Fruit fly (Drosophila melanogaster): Measurements from ENCODE around the gene Prx5.

The Prx5 gene

DNA sequence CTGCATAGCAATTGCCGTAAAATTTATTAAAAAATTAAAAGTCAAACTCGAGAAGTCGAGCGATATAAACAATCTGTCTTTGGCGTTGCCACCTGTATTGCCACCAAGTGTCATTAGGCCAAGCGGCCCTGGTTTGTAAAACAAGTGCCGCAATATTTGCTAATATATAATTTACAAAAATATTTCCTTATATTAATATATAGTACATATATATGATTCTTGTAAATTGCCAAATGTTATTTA is at the start of gene Prx5, which contains the start of gene CG7215:
TSS of gene Prx5 (minus strand) at position 101 of the 243 bp plus-strand sequence.
TSS of gene CG7215 (minus strand) at position 101 of the 243 bp plus-strand sequence.
- TF ChIP-seq CTCF (optimal IDR thresholded peaks at IDR 0.05) (no peak), CG8478 (optimal IDR thresholded peaks at IDR 0.05) (no peak)

DNA sequence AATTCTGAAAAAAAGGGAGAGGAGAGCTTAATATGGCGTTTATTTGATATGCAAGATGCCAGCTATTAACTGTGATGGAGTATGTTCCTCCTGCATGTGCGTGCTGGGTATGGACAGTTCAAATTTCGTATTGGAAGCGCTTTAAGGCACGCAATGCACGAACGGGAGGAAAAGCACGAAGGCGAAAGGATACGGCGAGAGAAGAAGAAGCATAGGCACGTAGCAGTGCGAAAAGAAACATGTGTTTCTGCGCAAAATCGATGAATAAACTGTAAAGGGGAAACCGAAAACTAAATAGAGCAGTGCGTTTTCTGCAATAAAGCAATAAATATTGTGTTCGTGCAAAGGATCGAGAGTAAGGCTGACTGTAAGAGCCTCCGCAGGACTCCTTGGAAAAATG is 48.8 kb upstream of the Prx5 start, which contains the start of gene CG14314:
TSS of gene CG14314 (plus strand) at position 243 of the 400 bp plus-strand sequence.
- TF ChIP-seq CG8478 (optimal IDR thresholded peaks at IDR 0.05) (no peak), CTCF (optimal IDR thresholded peaks at IDR 0.05) (no peak)

dm6 chr3R:18215300-18215699 is 48.2 kb upstream of the Prx5 start:
- TF ChIP-seq CG8478 (optimal IDR thresholded peaks at IDR 0.05) (no peak), CTCF (optimal IDR thresholded peaks at IDR 0.05) (no peak)

DNA sequence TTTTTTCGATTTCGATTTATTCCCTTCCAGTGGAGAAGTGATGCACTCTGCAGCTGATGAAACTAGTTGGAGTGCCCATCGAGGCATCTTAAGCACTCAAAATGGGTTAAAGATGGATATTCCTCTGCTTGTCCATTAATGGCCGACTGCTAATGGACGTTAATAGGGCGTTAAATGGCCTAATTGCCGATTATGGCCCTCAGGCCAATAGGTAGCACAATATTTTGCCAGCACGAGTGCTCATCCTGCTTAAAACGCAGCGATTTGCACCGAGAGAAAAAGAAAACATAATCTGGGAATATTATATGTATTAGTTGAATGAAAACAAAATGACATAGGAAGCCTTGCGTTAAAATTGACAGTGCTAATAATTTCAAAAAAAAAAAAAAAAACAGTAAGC is 41.4 kb upstream of the Prx5 start, which contains the start of gene CG44158:
TSS of gene CG44158 (plus strand) at position 301 of the 400 bp plus-strand sequence.
- TF ChIP-seq CG8478 (optimal IDR thresholded peaks at IDR 0.05) (no peak), CTCF (optimal IDR thresholded peaks at IDR 0.05) (no peak)

DNA sequence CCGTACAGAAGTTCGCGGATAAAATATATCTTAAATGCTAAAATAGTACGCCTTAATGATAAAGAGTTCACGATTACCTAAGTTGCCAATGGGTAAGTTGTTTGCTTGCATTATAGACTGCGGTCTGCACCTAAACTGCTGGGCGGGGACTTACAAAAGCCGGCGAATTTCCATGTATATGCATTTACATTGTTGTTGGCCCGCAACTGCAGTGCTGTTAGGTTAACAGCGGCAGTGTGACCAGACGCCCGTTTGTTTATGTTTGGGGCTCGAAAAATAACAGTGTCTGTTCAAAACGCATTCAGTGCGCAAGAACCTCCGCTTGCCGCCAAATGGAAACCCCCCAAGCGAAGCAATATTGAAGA is 32.8 kb upstream of the Prx5 start:
- TF ChIP-seq CG8478 (optimal IDR thresholded peaks at IDR 0.05) = no peak
- no peak for TF ChIP-seq CTCF (optimal IDR thresholded peaks at IDR 0.05)

- TF ChIP-seq CG8478 (optimal IDR thresholded peaks at IDR 0.05) (no peak), CTCF (optimal IDR thresholded peaks at IDR 0.05) (no peak)
Measured at dm6 chr3R:18199177-18199884, 32.3 kb upstream of the Prx5 start, which contains the start of the genes Ssdp and CG7985. TSS of gene Ssdp (minus strand) at chr3R:18199595. TSS of gene CG7985 (plus strand) at chr3R:18199857.

DNA sequence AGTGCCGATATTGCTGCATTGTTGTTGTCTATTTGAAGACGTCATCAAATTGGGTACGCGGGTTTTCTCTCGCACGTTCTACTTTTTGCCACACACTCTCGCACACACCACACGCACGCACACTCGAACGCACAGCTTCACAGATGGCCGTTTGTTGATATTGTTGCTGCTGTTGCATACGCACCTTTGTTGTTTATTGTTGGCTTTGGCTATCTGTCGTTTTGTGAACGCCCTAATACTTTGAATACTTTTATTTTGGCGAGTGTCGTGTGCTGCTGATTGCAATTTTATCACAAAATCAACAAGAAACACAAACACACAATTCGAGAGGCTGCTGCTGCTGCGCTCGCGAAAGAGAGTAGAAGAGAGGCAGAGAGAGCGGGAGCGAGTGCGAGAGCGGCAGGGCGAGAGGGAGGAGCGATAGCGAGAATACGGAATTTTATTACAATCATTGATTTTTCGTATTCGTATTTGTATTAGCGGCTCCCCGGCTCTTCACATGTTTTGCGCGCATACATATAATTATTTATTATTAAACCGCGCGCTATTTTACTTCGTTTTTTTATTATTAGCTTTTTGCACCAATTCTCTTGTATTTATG is 31.5 kb upstream of the Prx5 start:
- TF ChIP-seq CG8478 (optimal IDR thresholded peaks at IDR 0.05) (no peak), CTCF (optimal IDR thresholded peaks at IDR 0.05) (no peak)

DNA sequence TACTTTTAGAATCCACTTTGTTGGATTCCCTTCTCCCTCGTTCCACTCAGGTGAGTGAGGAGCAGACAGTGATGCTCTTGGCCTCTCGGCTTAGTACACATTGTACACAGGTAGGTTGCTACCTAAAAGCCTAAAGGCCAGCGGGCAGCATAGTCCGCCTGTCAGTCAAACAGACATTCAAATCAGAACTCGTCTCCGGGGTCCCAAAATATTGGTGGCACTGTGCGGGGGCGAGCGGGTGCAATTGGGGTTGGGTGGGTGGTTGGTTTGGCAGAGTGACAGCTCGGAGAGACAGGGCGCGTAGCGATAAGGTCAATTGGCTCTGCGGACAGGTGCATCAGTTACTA is 30.7 kb upstream of the Prx5 start:
- TF ChIP-seq CG8478 (optimal IDR thresholded peaks at IDR 0.05) (no peak), CTCF (optimal IDR thresholded peaks at IDR 0.05) (no peak)

DNA sequence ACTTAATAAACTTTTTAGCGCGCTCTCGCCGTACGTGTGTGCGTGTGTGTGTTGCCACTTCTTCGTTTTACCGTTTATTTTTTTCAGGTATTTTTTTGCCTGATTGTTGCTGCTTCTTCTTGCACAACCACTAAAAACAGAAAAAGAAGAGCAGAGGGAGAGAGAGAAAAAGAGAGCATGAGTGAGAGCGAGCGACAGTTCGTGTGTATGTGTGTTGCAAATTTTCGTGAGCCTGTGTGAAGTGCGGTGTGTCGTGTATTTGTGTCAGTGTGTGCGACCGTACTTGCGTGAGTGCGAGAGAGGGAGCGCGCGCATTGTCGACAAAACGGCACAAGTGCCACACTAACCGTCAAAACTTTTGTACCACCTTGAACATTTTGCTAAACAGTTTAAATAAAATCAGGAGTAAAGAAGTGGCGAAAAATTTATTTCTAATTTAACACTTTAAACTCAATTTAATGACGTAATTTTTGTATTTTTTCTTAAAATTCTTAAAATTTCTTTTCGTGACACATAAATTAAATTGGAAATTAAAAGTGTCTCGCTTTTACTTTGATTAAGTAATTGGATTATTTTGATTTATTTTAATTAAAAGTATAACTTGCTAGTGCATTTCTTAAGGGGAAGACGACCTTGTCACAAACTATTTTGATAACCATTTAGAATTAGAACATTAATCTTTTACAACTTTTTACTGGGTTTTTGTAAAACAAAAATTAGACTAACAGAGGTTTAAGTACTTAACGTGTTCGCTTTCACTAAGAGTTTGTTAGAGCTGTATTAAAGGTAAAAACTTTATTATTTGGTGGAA is 30.1 kb upstream of the Prx5 start:
- TF ChIP-seq CTCF (optimal IDR thresholded peaks at IDR 0.05) (no peak), CG8478 (optimal IDR thresholded peaks at IDR 0.05) (no peak)

dm6 chr3R:18196622-18196990 is 29.5 kb upstream of the Prx5 start:
- no peak for TF ChIP-seq CTCF (optimal IDR thresholded peaks at IDR 0.05)
- no peak for TF ChIP-seq CG8478 (optimal IDR thresholded peaks at IDR 0.05)

- TF ChIP-seq CG8478 (optimal IDR thresholded peaks at IDR 0.05) = no peak
- no peak for TF ChIP-seq CTCF (optimal IDR thresholded peaks at IDR 0.05)
Measured at dm6 chr3R:18195295-18195694, 28.2 kb upstream of the Prx5 start.

- TF ChIP-seq CTCF (optimal IDR thresholded peaks at IDR 0.05) (no peak), CG8478 (optimal IDR thresholded peaks at IDR 0.05) (no peak)
Measured at dm6 chr3R:18191867-18192266, 24.8 kb upstream of the Prx5 start, which contains the start of gene CG14313. TSS of gene CG14313 (minus strand) at chr3R:18191967.

DNA sequence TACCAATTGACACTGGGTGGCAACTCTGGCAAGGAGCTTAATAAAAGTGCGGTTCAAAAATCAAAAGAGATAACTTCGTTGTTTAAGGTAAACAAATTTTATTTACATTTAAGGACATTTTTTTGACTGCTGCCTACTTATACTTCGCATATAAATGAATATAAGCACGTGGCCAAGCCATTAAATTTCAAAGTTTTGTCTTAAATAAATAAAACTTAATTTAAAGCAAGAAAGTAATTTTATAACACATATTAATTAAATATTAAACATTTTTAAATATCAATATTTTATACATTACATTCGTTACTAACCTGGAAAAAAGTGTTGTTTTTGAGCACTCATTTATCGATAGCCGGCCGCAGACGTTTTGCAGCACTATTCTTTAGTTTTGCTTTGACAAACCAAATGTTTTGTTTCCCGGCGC is 21.6 kb upstream of the Prx5 start, which contains the start of the genes CG12321 and MED17:
TSS of gene CG12321 (minus strand) at position 6 of the 424 bp plus-strand sequence.
TSS of gene MED17 (plus strand) at position 371 of the 424 bp plus-strand sequence.
- TF ChIP-seq CG8478 (optimal IDR thresholded peaks at IDR 0.05) (no peak), CTCF (optimal IDR thresholded peaks at IDR 0.05) (no peak)

DNA sequence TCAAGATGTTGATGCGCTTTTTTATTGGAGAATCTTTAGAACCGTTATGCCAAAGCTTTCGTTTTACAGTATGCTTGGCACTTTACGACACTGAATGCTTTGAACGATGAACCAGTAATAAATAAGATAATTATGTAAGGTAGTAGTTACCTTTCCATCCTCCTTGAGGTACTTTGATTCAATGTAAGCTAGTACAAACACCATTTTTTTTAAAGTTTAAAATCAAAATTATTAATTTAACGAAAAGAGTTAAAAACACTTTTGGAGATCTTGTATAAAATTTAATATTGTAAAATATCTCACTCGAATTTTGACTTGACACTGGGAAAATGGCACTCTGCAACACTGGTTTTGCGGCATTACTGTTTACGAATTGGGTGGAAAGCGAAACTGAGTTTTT is 18.3 kb upstream of the Prx5 start, which contains the start of the genes Arp5 and CG7208:
TSS of gene Arp5 (plus strand) at position 114 of the 400 bp plus-strand sequence.
TSS of gene CG7208 (minus strand) at position 331 of the 400 bp plus-strand sequence.
- TF ChIP-seq CTCF (optimal IDR thresholded peaks at IDR 0.05) (no peak), CG8478 (optimal IDR thresholded peaks at IDR 0.05) (no peak)

DNA sequence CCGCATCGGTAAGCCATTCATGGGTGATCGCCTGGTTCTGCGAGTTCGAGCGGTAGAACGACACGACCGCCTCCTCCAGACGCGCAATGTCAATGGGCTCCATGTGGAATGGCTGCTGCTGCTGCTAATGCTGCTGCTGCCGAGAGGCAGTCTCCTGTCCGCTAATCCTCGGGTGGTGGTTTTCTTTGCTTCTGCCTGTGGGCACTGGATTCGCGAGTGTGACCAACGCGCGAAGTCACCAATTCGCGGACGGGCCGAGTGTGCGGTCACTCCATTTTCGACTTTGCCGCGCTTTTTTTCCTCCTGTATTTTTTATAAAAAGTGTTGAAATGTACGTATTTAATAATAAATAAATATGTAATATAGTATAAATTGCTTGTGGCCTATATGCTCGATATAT is 16.2 kb upstream of the Prx5 start, which contains the start of gene cdm:
TSS of gene cdm (minus strand) at position 236 of the 400 bp plus-strand sequence.
- TF ChIP-seq CTCF (optimal IDR thresholded peaks at IDR 0.05) = no peak
- no peak for TF ChIP-seq CG8478 (optimal IDR thresholded peaks at IDR 0.05)
